Worm (Caenorhabditis elegans) whole organism, young adult: ENCODE measurements around the gene F01D5.1.

Experiments used
- B0019.2 ChIP-seq: fragments of 200-800 bp; sonication (Bioruptor generic); conservative IDR thresholded peaks from 2 replicates; pipeline ENCODE4 v1.3.6; 2022; ENCODE audit warnings: missing genetic modification reagents, missing genetic modification characterization, missing compliant biosample characterization
- C17E4.6 ChIP-seq: fragments of 200-800 bp; sonication (Bioruptor generic); IDR thresholded peaks from 2 replicates; pipeline ENCODE4 v1.3.6; 2022; ENCODE audit warnings: missing genetic modification reagents, missing genetic modification characterization, missing compliant biosample characterization
- D2030.7 ChIP-seq: fragments of 200-800 bp; sonication (Bioruptor generic); IDR thresholded peaks from 2 replicates; pipeline ENCODE4 v1.3.6; 2022; ENCODE audit warnings: missing genetic modification reagents, missing genetic modification characterization, missing compliant biosample characterization
- F23B12.7 ChIP-seq: sonication (generic microtip); optimal IDR thresholded peaks from 2 replicates; lab custom pipeline; 2017; ENCODE audit warnings: missing genetic modification characterization, mild to moderate bottlenecking, missing compliant biosample characterization, antibody characterized with exemption, moderate library complexity; ENCODE audit not compliant: insufficient read depth
- F37B4.10 ChIP-seq: fragments of 200-800 bp; sonication (Bioruptor generic); IDR thresholded peaks from 2 replicates; pipeline ENCODE4 v1.3.6; 2022; ENCODE audit warnings: missing genetic modification characterization, missing compliant biosample characterization
- F55B11.4 ChIP-seq: sonication (generic microtip); optimal IDR thresholded peaks from 2 replicates; lab custom pipeline; 2016; ENCODE audit warnings: missing compliant biosample characterization, missing genetic modification characterization, borderline replicate concordance; ENCODE audit not compliant: insufficient read depth
- F57C9.4 ChIP-seq: sonication (generic microtip); optimal IDR thresholded peaks from 2 replicates; lab custom pipeline; 2017; ENCODE audit warnings: mild to moderate bottlenecking, missing genetic modification characterization, missing compliant biosample characterization
- T26A5.8 ChIP-seq: sonication (generic microtip); optimal IDR thresholded peaks from 2 replicates; lab custom pipeline; 2016; ENCODE audit warnings: missing genetic modification characterization, missing compliant biosample characterization
- Y53G8AR.9 ChIP-seq: fragments of 200-800 bp; sonication (Bioruptor generic); conservative IDR thresholded peaks from 2 replicates; pipeline ENCODE4 v1.3.6; 2022; ENCODE audit warnings: missing genetic modification reagents, missing genetic modification characterization, missing compliant biosample characterization
- akir-1 ChIP-seq: fragments of 200-800 bp; sonication (Bioruptor generic); optimal IDR thresholded peaks from 2 replicates; lab custom pipeline; 2018; ENCODE audit warnings: mild to moderate bottlenecking, missing genetic modification characterization, moderate library complexity, missing compliant biosample characterization
- athp-1 ChIP-seq: sonication (generic microtip); optimal IDR thresholded peaks from 2 replicates; lab custom pipeline; 2017; ENCODE audit warnings: mild to moderate bottlenecking, missing genetic modification characterization, missing compliant biosample characterization
- ccch-3 ChIP-seq: fragments of 200-800 bp; sonication (Bioruptor generic); optimal IDR thresholded peaks from 2 replicates; lab custom pipeline; 2018; ENCODE audit warnings: mild to moderate bottlenecking, missing genetic modification characterization, missing compliant biosample characterization
- cebp-1 ChIP-seq, 2 experiments: fragments of 200-800 bp in 1 of 2; sonication (Bioruptor generic) in 1 of 2; sonication (generic microtip) in 1 of 2; IDR thresholded peaks in 1 of 2; optimal IDR thresholded peaks in 1 of 2; 2 replicates each; pipeline versions ENCODE4 v1.3.6 to Lab custom; 2017 to 2022; ENCODE audit warnings: missing compliant biosample characterization in 2 of 2, missing genetic modification characterization in 2 of 2, mild to moderate bottlenecking in 1 of 2, missing genetic modification reagents in 1 of 2, moderate library complexity in 1 of 2
- ceh-58 ChIP-seq: fragments of 200-800 bp; sonication (Bioruptor generic); IDR thresholded peaks from 2 replicates; pipeline ENCODE4 v1.3.6; 2022; ENCODE audit warnings: missing genetic modification characterization, missing compliant biosample characterization
- die-1 ChIP-seq: sonication (generic microtip); optimal IDR thresholded peaks from 2 replicates; lab custom pipeline; 2016; ENCODE audit warnings: missing genotype, mild to moderate bottlenecking, missing genetic modification characterization, missing compliant biosample characterization
- dox-1 ChIP-seq: fragments of 200-800 bp; sonication (Bioruptor generic); IDR thresholded peaks from 2 replicates; pipeline ENCODE4 v1.3.6; 2022; ENCODE audit warnings: missing genetic modification reagents, missing genetic modification characterization, missing compliant biosample characterization
- egrh-3 ChIP-seq: fragments of 200-800 bp; sonication (Bioruptor generic); IDR thresholded peaks from 2 replicates; pipeline ENCODE4 v1.3.6; 2022; ENCODE audit warnings: missing genetic modification reagents, missing genetic modification characterization, missing compliant biosample characterization
- ets-4 ChIP-seq: fragments of 200-800 bp; sonication (Bioruptor generic); optimal IDR thresholded peaks from 2 replicates; lab custom pipeline; 2018; ENCODE audit warnings: mild to moderate bottlenecking, missing genetic modification characterization, missing compliant biosample characterization
- hlh-12 ChIP-seq: sonication (generic microtip); optimal IDR thresholded peaks from 2 replicates; lab custom pipeline; 2016; ENCODE audit warnings: missing genetic modification characterization, missing compliant biosample characterization
- hmg-1.2 ChIP-seq: fragments of 200-800 bp; sonication (Bioruptor generic); IDR thresholded peaks from 2 replicates; pipeline ENCODE4 v1.3.6; 2022; ENCODE audit warnings: missing genetic modification reagents, missing genetic modification characterization, missing compliant biosample characterization
- hsf-1 ChIP-seq: fragments of 200-800 bp; sonication (Bioruptor generic); IDR thresholded peaks from 2 replicates; pipeline ENCODE4 v1.3.6; 2022; ENCODE audit warnings: missing genetic modification reagents, missing genetic modification characterization, missing compliant biosample characterization
- let-526 ChIP-seq: fragments of 200-800 bp; sonication (Bioruptor generic); IDR thresholded peaks from 2 replicates; pipeline ENCODE4 v1.3.6; 2022; ENCODE audit warnings: missing genetic modification reagents, missing genetic modification characterization, missing compliant biosample characterization
- let-607 ChIP-seq, 2 experiments: fragments of 200-800 bp in 1 of 2; sonication (Bioruptor generic) in 1 of 2; sonication (generic microtip) in 1 of 2; optimal IDR thresholded peaks; 2 replicates each; lab custom pipeline; 2016 to 2018; ENCODE audit warnings: mild to moderate bottlenecking in 2 of 2, missing compliant biosample characterization in 2 of 2, missing genetic modification characterization in 2 of 2, moderate library complexity in 2 of 2, missing genotype in 1 of 2
- lin-26 ChIP-seq: fragments of 200-800 bp; sonication (Bioruptor generic); IDR thresholded peaks from 2 replicates; pipeline ENCODE4 v1.3.6; 2022; ENCODE audit warnings: missing genetic modification reagents, missing genetic modification characterization, missing compliant biosample characterization
- lin-35 ChIP-seq, 3 experiments: fragments of 150-350 bp in 2 of 3; sonication (generic microtip) in 1 of 3; optimal IDR thresholded peaks; 2 replicates each; lab custom pipeline; 2014 to 2018; ENCODE audit warnings: missing biosample characterization in 3 of 3, missing genetic modification characterization in 3 of 3, missing genetic modification reagents in 3 of 3
- lir-1 ChIP-seq: fragments of 200-800 bp; sonication (Bioruptor generic); conservative IDR thresholded peaks from 2 replicates; pipeline ENCODE4 v1.3.6; 2022; ENCODE audit warnings: missing genetic modification reagents, missing genetic modification characterization, missing compliant biosample characterization
- madf-10 ChIP-seq: sonication (generic microtip); optimal IDR thresholded peaks from 2 replicates; lab custom pipeline; 2016; ENCODE audit warnings: mild to moderate bottlenecking, missing genetic modification characterization, missing compliant biosample characterization
- madf-8 ChIP-seq: fragments of 200-800 bp; sonication (Bioruptor generic); conservative IDR thresholded peaks from 2 replicates; pipeline ENCODE4 v1.3.6; 2022; ENCODE audit warnings: missing genetic modification reagents, missing genetic modification characterization, missing compliant biosample characterization
- mes-4 ChIP-seq: sonication (generic microtip); optimal IDR thresholded peaks from 2 replicates; lab custom pipeline; 2016; ENCODE audit warnings: missing genotype, missing genetic modification characterization, missing compliant biosample characterization
- mxl-1 ChIP-seq: sonication (generic microtip); optimal IDR thresholded peaks from 2 replicates; lab custom pipeline; 2016; ENCODE audit warnings: missing genetic modification characterization, missing compliant biosample characterization
- nhr-27 ChIP-seq: fragments of 200-800 bp; sonication (Bioruptor generic); optimal IDR thresholded peaks from 2 replicates; lab custom pipeline; 2018; ENCODE audit warnings: mild to moderate bottlenecking, missing genetic modification characterization, moderate library complexity, missing compliant biosample characterization
- nhr-80 ChIP-seq: sonication (generic microtip); optimal IDR thresholded peaks from 2 replicates; lab custom pipeline; 2016; ENCODE audit warnings: missing genetic modification characterization, missing compliant biosample characterization
- sea-2 ChIP-seq: fragments of 200-800 bp; sonication (Bioruptor generic); IDR thresholded peaks from 2 replicates; pipeline ENCODE4 v1.3.6; 2022; ENCODE audit warnings: missing genetic modification characterization, missing compliant biosample characterization
- snpc-1.1 ChIP-seq: sonication (generic microtip); optimal IDR thresholded peaks from 2 replicates; lab custom pipeline; 2017; ENCODE audit warnings: missing genetic modification characterization, mild to moderate bottlenecking, missing compliant biosample characterization, antibody characterized with exemption, moderate library complexity, missing genotype, missing genetic modification reagents; ENCODE audit not compliant: insufficient read depth
- snpc-3.4 ChIP-seq: sonication (generic microtip); optimal IDR thresholded peaks from 2 replicates; lab custom pipeline; 2017; ENCODE audit warnings: missing genetic modification characterization, mild to moderate bottlenecking, missing compliant biosample characterization, antibody characterized with exemption, moderate library complexity, missing genotype, missing genetic modification reagents
- snpc-4 ChIP-seq, 5 experiments: fragments of 150-350 bp in 1 of 5; sonication (generic microtip) in 4 of 5; optimal IDR thresholded peaks; 2 replicates each; lab custom pipeline; 2014 to 2018; ENCODE audit warnings: missing genetic modification characterization in 5 of 5, missing biosample characterization in 3 of 5, antibody characterized with exemption in 2 of 5, mild to moderate bottlenecking in 2 of 5, missing compliant biosample characterization in 2 of 5, missing genotype in 2 of 5, moderate library complexity in 2 of 5, missing genetic modification reagents in 1 of 5
- somi-1 ChIP-seq: fragments of 200-800 bp; sonication (Bioruptor generic); optimal IDR thresholded peaks from 2 replicates; lab custom pipeline; 2018; ENCODE audit warnings: mild to moderate bottlenecking, missing genetic modification characterization, missing compliant biosample characterization
- tbp1 ChIP-seq: fragments of 200-800 bp; sonication (Bioruptor generic); optimal IDR thresholded peaks from 2 replicates; lab custom pipeline; 2018; ENCODE audit warnings: mild to moderate bottlenecking, missing genetic modification characterization, missing compliant biosample characterization
- unc-130 ChIP-seq: sonication (generic microtip); optimal IDR thresholded peaks from 2 replicates; lab custom pipeline; 2016; ENCODE audit warnings: missing genetic modification reagents, missing genetic modification characterization, missing compliant biosample characterization
- unc-62 ChIP-seq: fragments of 150-350 bp; optimal IDR thresholded peaks from 2 replicates; lab custom pipeline; 2014; ENCODE audit warnings: missing biosample characterization, missing genetic modification reagents, missing genetic modification characterization
- ztf-6 ChIP-seq: fragments of 200-800 bp; sonication (Bioruptor generic); IDR thresholded peaks from 2 replicates; pipeline ENCODE4 v1.3.6; 2022; ENCODE audit warnings: missing genetic modification reagents, missing genetic modification characterization, missing compliant biosample characterization

Gene F01D5.1

DNA sequence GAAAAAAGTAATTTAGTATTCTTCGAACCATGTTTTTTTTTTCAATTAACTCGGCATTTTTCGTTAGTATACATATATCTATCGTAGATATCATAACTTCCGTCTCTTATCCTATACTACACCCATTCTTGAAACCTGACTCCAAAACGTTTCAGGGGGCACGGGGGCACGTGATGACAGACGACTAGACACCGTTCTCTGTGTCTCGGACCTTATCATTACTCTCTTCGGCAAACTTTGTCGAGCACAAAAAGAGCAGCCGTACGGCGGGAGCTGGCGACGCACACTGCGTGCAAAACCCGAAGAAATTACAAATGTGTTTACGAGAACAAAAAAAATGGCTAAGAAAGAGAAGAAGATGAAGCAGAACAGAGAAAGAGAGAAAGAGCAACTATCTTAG lies 46.8 kb upstream of the F01D5.1 start (continued):
- TF ChIP-seq madf-10 (tag; lab: Kevin White, UChicago) = peak; percentile 53
- TF ChIP-seq dox-1 (GFP tag; lab: Robert Waterston, UW) = peak; percentile 54; the same call in 1 of the 2 replicates
- peak; percentile 28 for TF ChIP-seq somi-1
- no peak for TF ChIP-seq ceh-58 (GFP tag; lab: Robert Waterston, UW)
- peak; percentile 38 for TF ChIP-seq tbp1
- TF ChIP-seq hmg-1.2 = peak; percentile 46; the same call in 1 of the 2 replicates
- peak in 1 of 3 experiments; percentile 26 for TF ChIP-seq lin-35 (GFP tag; optimal IDR thresholded peaks at IDR 0.05; lab: Kevin White, UChicago)

ce11 chrII:14042836-14043604 lies 45.6 kb upstream of the F01D5.1 start:
- no peak for TF ChIP-seq ceh-58 (GFP tag; lab: Robert Waterston, UW)
- TF ChIP-seq F55B11.4 (tag; lab: Kevin White, UChicago) = no peak
- TF ChIP-seq athp-1 (tag; lab: Kevin White, UChicago) = no peak
- TF ChIP-seq hlh-12 (tag; lab: Kevin White, UChicago) = no peak
- TF ChIP-seq B0019.2 (GFP tag; lab: Robert Waterston, UW) = no peak
- no peak for TF ChIP-seq unc-62
- peak; percentile 32; the same call in 1 of the 2 replicates for TF ChIP-seq lin-26 (GFP tag; lab: Robert Waterston, UW)
- no peak for TF ChIP-seq snpc-3.4 (tag; lab: Kevin White, UChicago)
- TF ChIP-seq cebp-1 (GFP tag; IDR thresholded peaks at IDR 0.05; lab: Robert Waterston, UW) = no peak
- peak; percentile 32 for TF ChIP-seq cebp-1 (tag; optimal IDR thresholded peaks at IDR 0.05; lab: Kevin White, UChicago)
- TF ChIP-seq nhr-80 = peak; percentile 74
- no peak for TF ChIP-seq akir-1
- TF ChIP-seq let-607 (tag; optimal IDR thresholded peaks at IDR 0.05; lab: Kevin White, UChicago) = peak; percentile 5 to 27
- no peak for TF ChIP-seq lir-1 (GFP tag; lab: Robert Waterston, UW)
- TF ChIP-seq snpc-4 (GFP tag; optimal IDR thresholded peaks at IDR 0.05; lab: Kevin White, UChicago) = no peak
- TF ChIP-seq snpc-4 (tag; optimal IDR thresholded peaks at IDR 0.05; lab: Kevin White, UChicago) = peak in 1 of 4 experiments; percentile 25
- TF ChIP-seq T26A5.8 (tag; lab: Kevin White, UChicago) = no peak

- peak; percentile 20 for TF ChIP-seq F23B12.7
- no peak for TF ChIP-seq mes-4
- TF ChIP-seq sea-2 (GFP tag; lab: Robert Waterston, UW) = no peak
- TF ChIP-seq F37B4.10 = no peak
- peak; percentile 17 for TF ChIP-seq athp-1 (tag; lab: Kevin White, UChicago)
- TF ChIP-seq mxl-1 (tag; lab: Kevin White, UChicago) = no peak
- no peak for TF ChIP-seq unc-130 (GFP tag; lab: Kevin White, UChicago)
- peak; percentile 71 for TF ChIP-seq Y53G8AR.9 (GFP tag; lab: Robert Waterston, UW)
- no peak for TF ChIP-seq D2030.7
- TF ChIP-seq unc-62 = no peak
- TF ChIP-seq hsf-1 (GFP tag; lab: Robert Waterston, UW) = 0 out of 2 replicates have a peak, but pooled peaks have one; percentile 22
- TF ChIP-seq die-1 (tag; lab: Kevin White, UChicago) = peak; percentile 57
- TF ChIP-seq ztf-6 = no peak
- peak; percentile 82 for TF ChIP-seq egrh-3 (GFP tag; lab: Robert Waterston, UW)
- no peak for TF ChIP-seq ccch-3 (GFP tag; lab: Kevin White, UChicago)
- TF ChIP-seq F57C9.4 (tag; lab: Kevin White, UChicago) = peak; percentile 47
- peak; percentile 65; the same call in 1 of the 2 replicates for TF ChIP-seq cebp-1 (GFP tag; IDR thresholded peaks at IDR 0.05; lab: Robert Waterston, UW)
- TF ChIP-seq cebp-1 (tag; optimal IDR thresholded peaks at IDR 0.05; lab: Kevin White, UChicago) = peak; percentile 94
- peak; percentile 85; the same call in 1 of the 2 replicates for TF ChIP-seq let-526 (GFP tag; lab: Robert Waterston, UW)
- TF ChIP-seq snpc-1.1 (tag; lab: Kevin White, UChicago) = no peak
- TF ChIP-seq ets-4 (GFP tag; lab: Kevin White, UChicago) = no peak
- TF ChIP-seq nhr-27 (tag; lab: Kevin White, UChicago) = no peak
- TF ChIP-seq C17E4.6 (GFP tag; lab: Robert Waterston, UW) = 0 out of 2 replicates have a peak, but pooled peaks have one; percentile 38
- TF ChIP-seq hmg-1.2 = peak; percentile 92
- TF ChIP-seq madf-8 (GFP tag; lab: Robert Waterston, UW) = no peak
These were observed 42.9 kb upstream of the F01D5.1 start for ce11 chrII:14040204-14040842.
